Fruit fly (Drosophila melanogaster) whole organism, wandering third instar larva: Measurements from ENCODE around the gene Mccc1.

Experiments
- Abd-B ChIP-seq: fragments of >200 bp; optimal IDR thresholded peaks from 2 replicates; lab custom pipeline; 2017; ENCODE audit warnings: missing biosample characterization, missing genetic modification characterization
- CG32264 ChIP-seq: fragments of 200-800 bp; sonication (Bioruptor generic); optimal IDR thresholded peaks from 2 replicates; lab custom pipeline; 2016; ENCODE audit warnings: missing biosample characterization, missing genetic modification characterization
- CrebA ChIP-seq: fragments of 200-800 bp; sonication (Bioruptor generic); optimal IDR thresholded peaks from 2 replicates; lab custom pipeline; 2016; ENCODE audit warnings: missing biosample characterization, mild to moderate bottlenecking, missing genetic modification characterization, borderline replicate concordance
- Dfd ChIP-seq: fragments of >200 bp; optimal IDR thresholded peaks from 2 replicates; lab custom pipeline; 2017; ENCODE audit warnings: missing biosample characterization, missing genetic modification characterization
- Dif ChIP-seq: fragments of 200-275, 200-300 bp; sonication (Bioruptor generic); optimal IDR thresholded peaks from 2 replicates; lab custom pipeline; 2018; ENCODE audit warnings: missing biosample characterization, missing genetic modification characterization; ENCODE audit not compliant: partially characterized antibody
- Hnf4 ChIP-seq: fragments of 200-800 bp; sonication (Bioruptor generic); optimal IDR thresholded peaks from 2 replicates; lab custom pipeline; 2016; ENCODE audit warnings: missing biosample characterization, mild to moderate bottlenecking, missing genetic modification characterization
- Hr78 ChIP-seq: fragments of >200 bp; optimal IDR thresholded peaks from 2 replicates; lab custom pipeline; 2017; ENCODE audit warnings: missing biosample characterization, missing genetic modification characterization
- Hr83 ChIP-seq: fragments of 200-300 bp; sonication (Bioruptor generic); optimal IDR thresholded peaks from 2 replicates; lab custom pipeline; 2016; ENCODE audit warnings: missing biosample characterization, mild to moderate bottlenecking, missing genetic modification characterization, moderate library complexity; ENCODE audit not compliant: poor library complexity, severe bottlenecking
- Mio ChIP-seq: sonication (Bioruptor generic); optimal IDR thresholded peaks from 2 replicates; lab custom pipeline; 2016; ENCODE audit warnings: missing biosample characterization, missing genetic modification characterization
- Myc ChIP-seq: fragments of >200 bp; optimal IDR thresholded peaks from 2 replicates; lab custom pipeline; 2017
- OdsH ChIP-seq: fragments of 200-800 bp; sonication (Bioruptor generic); optimal IDR thresholded peaks from 2 replicates; lab custom pipeline; 2016; ENCODE audit warnings: missing biosample characterization, mild to moderate bottlenecking, missing genetic modification characterization
- br ChIP-seq: fragments of 200-800 bp; sonication (Bioruptor generic); optimal IDR thresholded peaks from 2 replicates; lab custom pipeline; 2016; ENCODE audit warnings: missing biosample characterization, missing genetic modification characterization
- brk ChIP-seq: fragments of 200-800 bp; sonication (Bioruptor generic); optimal IDR thresholded peaks from 2 replicates; lab custom pipeline; 2016; ENCODE audit warnings: missing biosample characterization, mild to moderate bottlenecking, missing genetic modification characterization
- dl ChIP-seq, 2 experiments: fragments of 175-275, 200-275 bp in 1 of 2; fragments of 200-275 bp in 1 of 2; sonication (Bioruptor generic); optimal IDR thresholded peaks; lab custom pipeline; 2018; ENCODE audit warnings: mild to moderate bottlenecking in 2 of 2, missing biosample characterization in 2 of 2, missing genetic modification characterization in 2 of 2, moderate library complexity in 2 of 2; ENCODE audit not compliant: partially characterized antibody in 2 of 2, insufficient read depth in 1 of 2
- dsf ChIP-seq: sonication (Bioruptor generic); optimal IDR thresholded peaks from 2 replicates; lab custom pipeline; 2016; ENCODE audit warnings: missing biosample characterization, missing genetic modification characterization, borderline replicate concordance
- ey ChIP-seq: fragments of 200-800 bp; sonication (Bioruptor generic); optimal IDR thresholded peaks from 2 replicates; lab custom pipeline; 2016; ENCODE audit warnings: missing biosample characterization, missing genetic modification characterization
- foxo ChIP-seq, 2 experiments: fragments of 200-800 bp; sonication (Bioruptor generic); optimal IDR thresholded peaks; 2 replicates in 1 of 2; 3 replicates in 1 of 2; lab custom pipeline; 2016 to 2017; ENCODE audit warnings: missing biosample characterization in 2 of 2, missing genetic modification characterization in 2 of 2
- fru ChIP-seq: fragments of 200-800 bp; sonication (Bioruptor generic); optimal IDR thresholded peaks from 3 replicates; lab custom pipeline; 2016; ENCODE audit warnings: missing biosample characterization, mild to moderate bottlenecking, missing genetic modification characterization
- h ChIP-seq: fragments of 200-800 bp; sonication (Bioruptor generic); optimal IDR thresholded peaks from 3 replicates; lab custom pipeline; 2016; ENCODE audit warnings: missing biosample characterization, mild to moderate bottlenecking, missing genetic modification characterization
- jim ChIP-seq: fragments of 175-275, 200-325 bp; sonication (Bioruptor generic); optimal IDR thresholded peaks from 2 replicates; lab custom pipeline; 2016; ENCODE audit warnings: missing biosample characterization, mild to moderate bottlenecking, missing genetic modification characterization
- psq ChIP-seq: fragments of 200-800 bp; sonication (Bioruptor generic); optimal IDR thresholded peaks from 3 replicates; lab custom pipeline; 2017; ENCODE audit warnings: missing biosample characterization, mild to moderate bottlenecking, missing genetic modification characterization, moderate library complexity
- rgr ChIP-seq: fragments of 200-800 bp; sonication (Bioruptor generic); optimal IDR thresholded peaks from 3 replicates; lab custom pipeline; 2016; ENCODE audit warnings: missing biosample characterization, mild to moderate bottlenecking, missing genetic modification characterization
- sage ChIP-seq: fragments of 200-800 bp; sonication (Bioruptor generic); optimal IDR thresholded peaks from 2 replicates; lab custom pipeline; 2016; ENCODE audit warnings: missing biosample characterization, mild to moderate bottlenecking, missing genetic modification characterization
- tai ChIP-seq: sonication (Bioruptor generic); optimal IDR thresholded peaks from 2 replicates; lab custom pipeline; 2016; ENCODE audit warnings: missing biosample characterization, missing genetic modification characterization
- usp ChIP-seq: fragments of >200 bp; optimal IDR thresholded peaks from 2 replicates; lab custom pipeline; 2017; ENCODE audit warnings: missing biosample characterization, missing genetic modification characterization
- woc ChIP-seq: sonication (Bioruptor generic); optimal IDR thresholded peaks from 2 replicates; lab custom pipeline; 2016; ENCODE audit warnings: missing biosample characterization, mild to moderate bottlenecking, missing genetic modification characterization

The Mccc1 gene

dm6 chr3R:31767528-31767927 lies 26.2 kb downstream of the Mccc1 start:
- no peak for TF ChIP-seq CrebA (GFP tag; lab: Kevin White, UChicago)
- TF ChIP-seq woc (GFP tag; lab: Kevin White, UChicago) = no peak

- TF ChIP-seq dsf (GFP tag; lab: Kevin White, UChicago) = no peak
- peak; percentile 99 for TF ChIP-seq Dfd (GFP tag; lab: Kevin White, UChicago)
These were observed 28.6 kb downstream of the Mccc1 start for dm6 chr3R:31765145-31765544.

DNA sequence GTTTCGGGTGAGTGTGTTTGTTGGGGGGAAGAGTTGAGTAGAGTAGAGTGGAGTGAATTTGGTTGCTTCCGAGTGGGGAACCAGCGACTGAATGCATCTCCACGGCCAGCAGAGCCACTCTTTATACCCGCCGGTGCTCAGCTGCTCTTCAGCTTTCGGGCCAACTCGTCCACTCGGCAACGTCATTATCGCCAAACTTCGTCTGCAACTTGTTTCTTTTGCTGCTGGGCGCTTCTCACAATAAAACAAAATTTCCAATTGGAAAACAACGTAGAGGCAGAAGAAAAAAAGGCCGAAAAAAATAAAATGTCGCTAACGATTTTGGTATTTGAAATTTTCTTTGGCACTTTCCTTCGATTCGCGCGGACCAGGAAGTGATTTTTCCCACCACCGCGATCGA lies 29.0 kb downstream of the Mccc1 start, which contains the start of gene CG2150:
Gene CG2150 (minus strand): TSS at position 101 of the 400 bp plus-strand sequence.
- no peak for TF ChIP-seq br (GFP tag; lab: Kevin White, UChicago)
- TF ChIP-seq Hr78 (GFP tag; lab: Kevin White, UChicago) = no peak
- no peak for TF ChIP-seq sage (GFP tag; lab: Kevin White, UChicago)
- TF ChIP-seq OdsH (GFP tag; lab: Kevin White, UChicago) = no peak
- no peak for TF ChIP-seq usp (GFP tag; lab: Kevin White, UChicago)
- no peak for TF ChIP-seq Hr83 (GFP tag; lab: Kevin White, UChicago)
- no peak for TF ChIP-seq h (GFP tag; lab: Kevin White, UChicago)
- no peak for TF ChIP-seq psq (GFP tag; lab: Kevin White, UChicago)
- no peak for TF ChIP-seq fru (GFP tag; lab: Kevin White, UChicago)
- TF ChIP-seq dsf (GFP tag; lab: Kevin White, UChicago) = no peak
- no peak for TF ChIP-seq ey (GFP tag; lab: Kevin White, UChicago)
- TF ChIP-seq rgr (GFP tag; lab: Kevin White, UChicago) = no peak
- no peak for TF ChIP-seq dl (GFP tag; optimal IDR thresholded peaks at IDR 0.05; lab: Kevin White, UChicago; ENCODE audit: insufficient read depth in 1 of 2, partially characterized antibody in 2 of 2)
- no peak for TF ChIP-seq tai (GFP tag; lab: Kevin White, UChicago)
- TF ChIP-seq Hnf4 (GFP tag; lab: Kevin White, UChicago) = no peak
- TF ChIP-seq CrebA (GFP tag; lab: Kevin White, UChicago) = no peak
- no peak for TF ChIP-seq jim (GFP tag; lab: Kevin White, UChicago)

- TF ChIP-seq CG32264 (GFP tag; lab: Kevin White, UChicago) = no peak
- peak; percentile 4 for TF ChIP-seq fru (GFP tag; lab: Kevin White, UChicago)
- TF ChIP-seq Myc (lab: Kevin White, UChicago) = no peak
- no peak for TF ChIP-seq usp (GFP tag; lab: Kevin White, UChicago)
These were observed 31.0 kb downstream of the Mccc1 start for dm6 chr3R:31762672-31763071.

DNA sequence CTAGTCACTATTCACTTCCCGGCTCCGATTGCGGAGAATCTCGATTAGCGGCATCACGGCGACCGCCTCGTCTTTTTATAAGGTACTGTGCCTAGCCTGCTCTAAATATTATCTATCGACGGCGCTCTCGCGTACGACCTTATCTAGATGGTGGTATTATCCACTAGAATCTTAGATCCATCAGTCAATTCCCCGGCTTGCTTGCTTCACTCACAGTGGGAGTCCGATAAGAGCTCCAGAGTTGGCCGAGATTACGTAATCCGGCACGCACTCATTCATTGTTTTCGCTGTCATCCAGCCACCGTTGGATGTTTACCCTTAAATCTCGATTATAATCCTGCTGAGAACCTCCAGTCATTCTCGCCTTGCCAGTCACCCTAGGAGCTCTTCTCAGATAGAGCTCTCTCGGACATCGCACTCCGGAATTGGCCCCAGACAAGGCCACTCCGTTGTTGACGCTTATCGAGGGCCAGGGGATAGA lies 32.1 kb downstream of the Mccc1 start, which contains the start of gene Smvt:
Gene Smvt (minus strand): TSS at position 51 of the 481 bp plus-strand sequence.
- TF ChIP-seq CrebA (GFP tag; lab: Kevin White, UChicago) (no peak), psq (GFP tag; lab: Kevin White, UChicago) (no peak), brk (GFP tag; lab: Kevin White, UChicago) (no peak), Abd-B (GFP tag; lab: Kevin White, UChicago) (no peak), usp (GFP tag; lab: Kevin White, UChicago) (no peak), Hnf4 (GFP tag; lab: Kevin White, UChicago) (no peak), Dif (no peak), Hr83 (GFP tag; lab: Kevin White, UChicago) (no peak), Mio (no peak), tai (GFP tag; lab: Kevin White, UChicago) (no peak), Hr78 (GFP tag; lab: Kevin White, UChicago) (no peak), foxo (GFP tag; optimal IDR thresholded peaks at IDR 0.05; lab: Kevin White, UChicago) (no peak)

- TF ChIP-seq Hr83 (GFP tag; lab: Kevin White, UChicago) (peak; percentile 35), CG32264 (GFP tag; lab: Kevin White, UChicago) (no peak)
These were observed 35.0 kb downstream of the Mccc1 start, which contains the start of gene CG2187 for dm6 chr3R:31758587-31759167. CG2187 (minus strand) TSS chr3R:31758637.
